Worm (Caenorhabditis elegans): ENCODE data around the gene prp-8.

DNA sequence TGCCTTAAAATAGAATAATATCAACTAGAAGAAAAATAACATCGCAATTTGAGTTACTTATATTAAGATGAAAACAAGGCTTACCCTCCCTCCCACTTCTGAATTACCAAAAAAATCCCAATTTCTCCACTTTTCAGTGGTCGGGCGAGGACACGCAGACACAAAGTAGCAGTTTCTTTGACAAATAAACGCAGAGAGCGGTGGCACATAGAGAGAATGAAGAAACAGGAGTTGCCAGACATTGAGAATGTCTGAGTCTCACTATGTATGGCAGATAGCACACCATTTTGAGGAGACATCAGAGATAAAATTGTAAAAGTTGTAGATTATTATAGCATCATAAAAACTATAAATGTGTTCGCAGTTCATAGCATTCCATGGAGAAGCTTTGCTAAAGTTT lies 38.9 kb upstream of the prp-8 start:
- no peak for TF ChIP-seq nfya-2 (GFP tag; IDR thresholded peaks at IDR 0.05)
- TF ChIP-seq ceh-58 (GFP tag; IDR thresholded peaks at IDR 0.05), result no peak
- no peak for TF ChIP-seq nhr-90 (tag; optimal IDR thresholded peaks at IDR 0.05)
- no peak for TF ChIP-seq repo-1 (tag; optimal IDR thresholded peaks at IDR 0.05)
- TF ChIP-seq F39B2.1 (GFP tag; IDR thresholded peaks at IDR 0.05), result no peak
- TF ChIP-seq Y79H2A.3 (GFP tag; conservative IDR thresholded peaks at IDR 0.05), result no peak
- no peak for TF ChIP-seq nhr-120 (GFP tag; IDR thresholded peaks at IDR 0.05)
- TF ChIP-seq ztf-25 (GFP tag; IDR thresholded peaks at IDR 0.05), result no peak
- TF ChIP-seq ceh-100 (GFP tag; IDR thresholded peaks at IDR 0.05), result no peak

Data from whole organism, young adult.